Fruit fly (Drosophila melanogaster) whole organism, prepupa: ENCODE measurements around the gene eco.

ENCODE experiments used
- CG10669 ChIP-seq: fragments of 200-800 bp; sonication (Bioruptor generic); optimal IDR thresholded peaks from 3 replicates; lab custom pipeline; 2018; ENCODE audit warnings: missing biosample characterization, mild to moderate bottlenecking, missing genetic modification characterization, moderate library complexity
- CG32006 ChIP-seq: fragments of 200-800 bp; sonication (Bioruptor generic); optimal IDR thresholded peaks from 3 replicates; lab custom pipeline; 2017; ENCODE audit warnings: missing biosample characterization, mild to moderate bottlenecking, missing genetic modification characterization
- Eip75B ChIP-seq: fragments of 200-800 bp; sonication (Bioruptor generic); optimal IDR thresholded peaks from 3 replicates; lab custom pipeline; 2016; ENCODE audit warnings: missing biosample characterization, missing genetic modification characterization

- no peak for TF ChIP-seq CG10669
- no peak for TF ChIP-seq Eip75B
- no peak for TF ChIP-seq CG32006 (GFP tag; lab: Kevin White, UChicago)
Measured at dm6 chr3L:7356386-7357117, 17.4 kb upstream of the eco start, which contains the start of gene CTCF.
